Fruit fly (Drosophila melanogaster): Measurements from ENCODE around the gene CheB38b.
A peak's percentile ranks its signal among the peaks of the same experiment; 100 is the strongest.

Gene CheB38b

DNA sequence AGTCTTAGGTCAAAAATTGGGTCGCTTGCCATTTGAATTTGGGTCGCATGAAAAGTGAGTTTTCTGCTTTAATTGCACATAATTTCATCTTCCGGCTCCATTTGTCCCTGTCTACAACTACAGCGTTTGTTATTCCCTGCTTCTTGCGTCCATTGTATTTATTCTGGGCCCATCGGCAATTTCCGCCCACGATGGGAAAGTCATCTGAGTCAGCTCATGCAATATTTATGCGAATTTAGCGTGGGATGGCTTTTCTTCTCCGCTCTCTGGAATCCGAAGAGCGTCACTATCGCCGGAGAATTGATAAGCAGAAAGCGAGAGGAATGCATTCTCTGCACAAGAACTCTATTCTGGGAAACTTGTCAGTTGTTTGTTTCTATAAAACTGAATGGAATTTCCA lies 24.5 kb downstream of the CheB38b start:
- no peak for TF ChIP-seq cnc (optimal IDR thresholded peaks at IDR 0.05)
- peak; percentile 53 for TF ChIP-seq kay (GFP tag; ENCODE audit: borderline replicate concordance)

- no peak for TF ChIP-seq Clk (GFP tag; optimal IDR thresholded peaks at IDR 0.05)
- TF ChIP-seq CG1620 (GFP tag; optimal IDR thresholded peaks at IDR 0.05) = no peak
- TF ChIP-seq CG33017 (tag; optimal IDR thresholded peaks at IDR 0.05) = no peak
- TF ChIP-seq tj (GFP tag; optimal IDR thresholded peaks at IDR 0.05) = no peak
- TF ChIP-seq CG11617 (GFP tag; optimal IDR thresholded peaks at IDR 0.05) = no peak
- no peak for TF ChIP-seq CG7045 (GFP tag; optimal IDR thresholded peaks at IDR 0.05)
These were observed 29.0 kb downstream of the CheB38b start for dm6 chr2L:20788050-20788449.

dm6 chr2L:20787271-20787791 lies 29.7 kb downstream of the CheB38b start, which contains the start of gene Pomp:
Gene Pomp (plus strand): TSS chr2L:20787656.
- TF ChIP-seq bab1 (GFP tag; optimal IDR thresholded peaks at IDR 0.05) (peak; percentile 41), Clk (GFP tag; optimal IDR thresholded peaks at IDR 0.05) (no peak), Crg-1 (GFP tag; optimal IDR thresholded peaks at IDR 0.05) (peak; percentile 3), tj (GFP tag; optimal IDR thresholded peaks at IDR 0.05) (peak; percentile 9), kay (GFP tag; ENCODE audit: borderline replicate concordance) (peak; percentile 33), ovo (GFP tag; optimal IDR thresholded peaks at IDR 0.05) (no peak), cic (GFP tag; optimal IDR thresholded peaks at IDR 0.05) (peak; percentile 39), CG14711 (tag; optimal IDR thresholded peaks at IDR 0.05) (peak; percentile 61), toe (GFP tag; optimal IDR thresholded peaks at IDR 0.05) (peak; percentile 17), CG33017 (tag; optimal IDR thresholded peaks at IDR 0.05) (no peak), pad (GFP tag; optimal IDR thresholded peaks at IDR 0.05) (peak; percentile 12), CG7101 (tag; optimal IDR thresholded peaks at IDR 0.05) (peak; percentile 47)

DNA sequence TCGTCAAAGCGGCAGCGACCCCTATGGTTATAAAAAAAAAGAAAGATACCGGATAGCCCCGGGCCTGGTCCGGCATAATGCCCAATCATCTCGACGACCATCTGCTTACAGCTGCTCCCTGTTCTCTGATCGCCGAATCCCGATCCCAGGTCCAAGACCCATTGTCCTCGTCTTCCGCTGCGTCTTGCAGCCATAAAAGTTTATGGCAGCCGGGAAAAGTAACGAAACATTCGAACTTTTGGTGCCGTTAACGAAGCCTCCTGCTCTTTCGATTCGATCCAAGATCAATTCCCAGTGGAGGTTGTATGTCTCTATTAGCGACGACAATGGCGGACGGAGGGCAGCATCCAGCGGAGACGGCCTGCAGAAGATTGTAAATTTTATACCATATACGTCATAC lies 31.7 kb downstream of the CheB38b start:
- no peak for TF ChIP-seq kay (GFP tag; ENCODE audit: borderline replicate concordance)
- no peak for TF ChIP-seq Clk (GFP tag; optimal IDR thresholded peaks at IDR 0.05)
- TF ChIP-seq ovo (GFP tag; optimal IDR thresholded peaks at IDR 0.05) = no peak
- TF ChIP-seq CG7101 (tag; optimal IDR thresholded peaks at IDR 0.05) = no peak
- no peak for TF ChIP-seq CG11617 (GFP tag; optimal IDR thresholded peaks at IDR 0.05)
- TF ChIP-seq Hr96 (GFP tag; optimal IDR thresholded peaks at IDR 0.05) = no peak
- no peak for TF ChIP-seq CG33017 (tag; optimal IDR thresholded peaks at IDR 0.05)
- no peak for TF ChIP-seq pad (GFP tag; optimal IDR thresholded peaks at IDR 0.05)
- no peak for TF ChIP-seq tj (GFP tag; optimal IDR thresholded peaks at IDR 0.05)
- TF ChIP-seq bab1 (GFP tag; optimal IDR thresholded peaks at IDR 0.05) = no peak
- TF ChIP-seq cnc (optimal IDR thresholded peaks at IDR 0.05) = no peak
- TF ChIP-seq CG14711 (tag; optimal IDR thresholded peaks at IDR 0.05) = no peak
- no peak for TF ChIP-seq toe (GFP tag; optimal IDR thresholded peaks at IDR 0.05)
- no peak for TF ChIP-seq CG7045 (GFP tag; optimal IDR thresholded peaks at IDR 0.05)
- TF ChIP-seq CG5204 (GFP tag; optimal IDR thresholded peaks at IDR 0.05) = no peak
- TF ChIP-seq Mnt (GFP tag; optimal IDR thresholded peaks at IDR 0.05) = no peak
- TF ChIP-seq cic (GFP tag; optimal IDR thresholded peaks at IDR 0.05) = no peak
- TF ChIP-seq Crg-1 (GFP tag; optimal IDR thresholded peaks at IDR 0.05) = no peak
- TF ChIP-seq CG12768 (GFP tag; optimal IDR thresholded peaks at IDR 0.05) = no peak
- TF ChIP-seq CG1620 (GFP tag; optimal IDR thresholded peaks at IDR 0.05) = no peak

DNA sequence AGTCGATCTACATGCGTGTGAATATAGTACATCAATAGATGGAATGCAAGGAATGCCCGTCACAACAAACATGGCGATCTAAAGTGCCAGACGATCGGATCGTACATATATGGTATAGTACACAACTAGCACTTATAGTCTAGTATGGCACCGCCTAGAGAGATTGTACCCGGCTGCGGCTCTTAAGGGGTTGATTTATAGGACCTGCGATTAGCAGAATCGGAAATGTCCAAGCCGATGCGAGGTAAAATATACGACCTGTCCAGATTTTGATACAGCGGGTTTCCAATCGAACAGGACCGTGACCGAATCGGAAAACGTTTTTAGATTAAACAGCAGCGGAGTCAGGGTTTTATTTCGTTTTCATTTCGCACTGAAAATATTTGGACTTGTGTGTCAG lies 33.2 kb downstream of the CheB38b start:
- TF ChIP-seq pad (GFP tag; optimal IDR thresholded peaks at IDR 0.05) = no peak

- TF ChIP-seq pad (GFP tag; optimal IDR thresholded peaks at IDR 0.05) (peak; percentile 28), bab1 (GFP tag; optimal IDR thresholded peaks at IDR 0.05) (no peak), CG1620 (GFP tag; optimal IDR thresholded peaks at IDR 0.05) (no peak), CG11617 (GFP tag; optimal IDR thresholded peaks at IDR 0.05) (no peak), CG33017 (tag; optimal IDR thresholded peaks at IDR 0.05) (no peak), ovo (GFP tag; optimal IDR thresholded peaks at IDR 0.05) (peak; percentile 86), tj (GFP tag; optimal IDR thresholded peaks at IDR 0.05) (no peak), toe (GFP tag; optimal IDR thresholded peaks at IDR 0.05) (peak; percentile 34), CG7045 (GFP tag; optimal IDR thresholded peaks at IDR 0.05) (no peak)
These were observed 34.0 kb downstream of the CheB38b start for dm6 chr2L:20783044-20783443.

dm6 chr2L:20780768-20781167 lies 36.3 kb downstream of the CheB38b start:
- TF ChIP-seq Hr96 (GFP tag; optimal IDR thresholded peaks at IDR 0.05) (no peak), CG7101 (tag; optimal IDR thresholded peaks at IDR 0.05) (peak; percentile 72), ovo (GFP tag; optimal IDR thresholded peaks at IDR 0.05) (peak; percentile 39), CG33017 (tag; optimal IDR thresholded peaks at IDR 0.05) (peak; percentile 79), CG11617 (GFP tag; optimal IDR thresholded peaks at IDR 0.05) (peak; percentile 64), cnc (optimal IDR thresholded peaks at IDR 0.05) (no peak), cic (GFP tag; optimal IDR thresholded peaks at IDR 0.05) (peak; percentile 82), Clk (GFP tag; optimal IDR thresholded peaks at IDR 0.05) (peak; percentile 45), CG12768 (GFP tag; optimal IDR thresholded peaks at IDR 0.05) (peak; percentile 81), CG5204 (GFP tag; optimal IDR thresholded peaks at IDR 0.05) (peak; percentile 9), pad (GFP tag; optimal IDR thresholded peaks at IDR 0.05) (peak; percentile 56), Crg-1 (GFP tag; optimal IDR thresholded peaks at IDR 0.05) (peak; percentile 39), CG14711 (tag; optimal IDR thresholded peaks at IDR 0.05) (peak; percentile 9), tj (GFP tag; optimal IDR thresholded peaks at IDR 0.05) (no peak), bab1 (GFP tag; optimal IDR thresholded peaks at IDR 0.05) (no peak), CG7045 (GFP tag; optimal IDR thresholded peaks at IDR 0.05) (peak; percentile 78), toe (GFP tag; optimal IDR thresholded peaks at IDR 0.05) (peak; percentile 15), Mnt (GFP tag; optimal IDR thresholded peaks at IDR 0.05) (peak; percentile 37), kay (GFP tag; ENCODE audit: borderline replicate concordance) (peak; percentile 69), CG1620 (GFP tag; optimal IDR thresholded peaks at IDR 0.05) (peak; percentile 21)
